Fruit fly (Drosophila melanogaster): ENCODE data around the gene plum.

DNA sequence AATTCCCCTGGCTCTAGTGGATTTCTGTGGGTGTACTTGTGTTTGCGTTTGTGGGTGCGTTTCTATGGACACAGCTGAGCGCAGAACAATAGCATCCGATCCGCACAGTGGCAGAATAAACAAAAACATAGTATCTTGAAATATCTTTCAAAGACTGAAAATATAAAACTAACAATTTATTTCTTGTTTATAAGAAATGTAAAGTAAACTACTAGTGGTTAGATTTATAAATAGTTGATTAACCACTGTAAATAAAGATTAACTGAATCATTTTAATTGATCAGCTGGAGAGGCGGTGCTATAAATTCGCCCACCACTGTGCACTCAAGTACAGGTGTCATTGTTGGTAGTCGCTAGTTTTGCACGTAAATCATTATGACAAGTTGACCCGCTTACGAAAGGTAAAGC lies 12.6 kb upstream of the plum start:
- TF ChIP-seq pan (optimal IDR thresholded peaks at IDR 0.05) (no peak), CG8478 (optimal IDR thresholded peaks at IDR 0.05) (no peak), Dll (optimal IDR thresholded peaks at IDR 0.05) (no peak), usp (GFP tag; optimal IDR thresholded peaks at IDR 0.05) (no peak), psq (optimal IDR thresholded peaks at IDR 0.05) (no peak), EcR (GFP tag; optimal IDR thresholded peaks at IDR 0.05) (no peak)

All from whole organism.